Worm (Caenorhabditis elegans) whole organism, L1 larva: ENCODE results near the gene ced-8.

Experiments used
- C16A3.4 ChIP-seq: fragments of 150-350 bp; optimal IDR thresholded peaks from 2 replicates; lab custom pipeline; 2014; ENCODE audit warnings: missing biosample characterization, missing genetic modification characterization
- F16B12.6 ChIP-seq: fragments of 150-350 bp; optimal IDR thresholded peaks from 2 replicates; lab custom pipeline; 2014; ENCODE audit warnings: missing biosample characterization, missing genetic modification characterization
- aha-1 ChIP-seq: fragments of 150-350 bp; optimal IDR thresholded peaks from 2 replicates; lab custom pipeline; 2014; ENCODE audit warnings: missing biosample characterization, missing genetic modification characterization
- aly-2 ChIP-seq: fragments of 150-350 bp; optimal IDR thresholded peaks from 2 replicates; lab custom pipeline; 2014; ENCODE audit warnings: missing biosample characterization, missing genetic modification characterization
- blmp-1 ChIP-seq: fragments of 150-350 bp; optimal IDR thresholded peaks from 2 replicates; lab custom pipeline; 2014; ENCODE audit warnings: missing biosample characterization, missing genetic modification characterization
- ceh-63 ChIP-seq: fragments of 200-800 bp; sonication (Bioruptor generic); optimal IDR thresholded peaks from 2 replicates; lab custom pipeline; 2018; ENCODE audit warnings: mild to moderate bottlenecking, missing genetic modification characterization, missing compliant biosample characterization
- ceh-8 ChIP-seq: fragments of 200-800 bp; sonication (Bioruptor generic); optimal IDR thresholded peaks from 2 replicates; lab custom pipeline; 2018; ENCODE audit warnings: mild to moderate bottlenecking, missing genetic modification characterization, moderate library complexity, missing compliant biosample characterization
- ceh-82 ChIP-seq, 3 experiments: fragments of 150-350 bp in 1 of 3; sonication (generic microtip) in 2 of 3; optimal IDR thresholded peaks; 2 replicates each; lab custom pipeline; 2014 to 2017; ENCODE audit warnings: missing biosample characterization in 3 of 3, missing genetic modification characterization in 3 of 3
- ceh-90 ChIP-seq: sonication (generic microtip); optimal IDR thresholded peaks from 2 replicates; lab custom pipeline; 2016; ENCODE audit warnings: missing genetic modification characterization, missing compliant biosample characterization
- ces-1 ChIP-seq: fragments of 150-350 bp; optimal IDR thresholded peaks from 2 replicates; lab custom pipeline; 2014; ENCODE audit warnings: missing biosample characterization, missing genetic modification reagents, missing genetic modification characterization
- efl-1 ChIP-seq, 4 experiments: fragments of 150-350 bp; optimal IDR thresholded peaks in 3 of 4; peaks in 1 of 4; 1 replicate in 1 of 4; 2 replicates in 3 of 4; lab custom pipeline; 2014; ENCODE audit warnings: missing biosample characterization in 2 of 4, missing genetic modification characterization in 2 of 4, missing genetic modification reagents in 2 of 4
- efl-3 ChIP-seq: fragments of 200-800 bp; sonication (Bioruptor generic); optimal IDR thresholded peaks from 2 replicates; lab custom pipeline; 2018; ENCODE audit warnings: mild to moderate bottlenecking, missing genetic modification characterization, missing compliant biosample characterization
- egl-13 ChIP-seq: sonication (generic microtip); optimal IDR thresholded peaks from 2 replicates; lab custom pipeline; 2016; ENCODE audit warnings: missing genotype, missing genetic modification reagents, missing genetic modification characterization, missing compliant biosample characterization
- egl-27 ChIP-seq, 2 experiments: fragments of 150-350 bp in 1 of 2; sonication (generic microtip); optimal IDR thresholded peaks; 3 replicates each; lab custom pipeline; 2017 to 2018; ENCODE audit warnings: missing biosample characterization in 2 of 2, missing genetic modification characterization in 2 of 2, missing genetic modification reagents in 2 of 2
- elt-3 ChIP-seq, 6 experiments: fragments of 150-350 bp in 1 of 6; sonication (generic microtip); optimal IDR thresholded peaks; 2 replicates each; lab custom pipeline; 2017 to 2018; ENCODE audit warnings: missing biosample characterization in 6 of 6, missing genetic modification characterization in 6 of 6, inconsistent platforms in 1 of 6
- fkh-10 ChIP-seq: sonication (generic microtip); optimal IDR thresholded peaks from 2 replicates; lab custom pipeline; 2017; ENCODE audit warnings: missing biosample characterization, missing genetic modification reagents, missing genetic modification characterization
- fkh-8 ChIP-seq: sonication (generic microtip); optimal IDR thresholded peaks from 2 replicates; lab custom pipeline; 2016; ENCODE audit warnings: mild to moderate bottlenecking, missing genetic modification characterization, missing compliant biosample characterization
- grh-1 ChIP-seq: fragments of 200-800 bp; sonication (Bioruptor generic); IDR thresholded peaks from 2 replicates; pipeline ENCODE4 v1.3.6; 2022; ENCODE audit warnings: missing genetic modification reagents, missing genetic modification characterization, missing compliant biosample characterization
- hlh-17 ChIP-seq: fragments of 200-800 bp; sonication (Bioruptor generic); optimal IDR thresholded peaks from 2 replicates; lab custom pipeline; 2018; ENCODE audit warnings: missing genetic modification characterization, mild to moderate bottlenecking, missing compliant biosample characterization, moderate library complexity, borderline replicate concordance
- hpl-2 ChIP-seq: fragments of 150-350 bp; optimal IDR thresholded peaks from 2 replicates; lab custom pipeline; 2014; ENCODE audit warnings: missing biosample characterization, missing genetic modification reagents, missing genetic modification characterization
- isw-1 ChIP-seq: fragments of 200-800 bp; sonication (Bioruptor generic); IDR thresholded peaks from 2 replicates; pipeline ENCODE4 v1.3.6; 2022; ENCODE audit warnings: missing genetic modification characterization, missing compliant biosample characterization
- lin-13 ChIP-seq: fragments of 150-350 bp; optimal IDR thresholded peaks from 2 replicates; lab custom pipeline; 2014; ENCODE audit warnings: missing biosample characterization, missing genetic modification reagents, missing genetic modification characterization
- lin-15B ChIP-seq: fragments of 150-350 bp; sonication (generic microtip); optimal IDR thresholded peaks from 3 replicates; lab custom pipeline; 2014; ENCODE audit warnings: missing biosample characterization, missing genetic modification characterization
- lin-35 ChIP-seq, 2 experiments: fragments of 150-350 bp; optimal IDR thresholded peaks; 2 replicates each; lab custom pipeline; 2014; ENCODE audit warnings: missing biosample characterization in 2 of 2, missing genetic modification characterization in 2 of 2, missing genetic modification reagents in 2 of 2
- lir-3 ChIP-seq: sonication (generic microtip); optimal IDR thresholded peaks from 2 replicates; lab custom pipeline; 2016; ENCODE audit warnings: mild to moderate bottlenecking, missing genetic modification characterization, moderate library complexity, missing compliant biosample characterization; ENCODE audit not compliant: poor library complexity
- mab-9 ChIP-seq: fragments of 200-800 bp; sonication (Bioruptor generic); IDR thresholded peaks from 2 replicates; pipeline ENCODE4 v1.3.6; 2022; ENCODE audit warnings: missing genetic modification reagents, missing genetic modification characterization, missing compliant biosample characterization
- mdl-1 ChIP-seq, 2 experiments: fragments of 150-350 bp; optimal IDR thresholded peaks; 2 replicates each; lab custom pipeline; 2014 to 2017; ENCODE audit warnings: missing biosample characterization in 2 of 2, missing genetic modification characterization in 2 of 2, inconsistent platforms in 1 of 2
- mef-2 ChIP-seq: fragments of 150-350 bp; optimal IDR thresholded peaks from 2 replicates; lab custom pipeline; 2014; ENCODE audit warnings: missing biosample characterization, missing genetic modification characterization
- mep-1 ChIP-seq: fragments of 150-350 bp; optimal IDR thresholded peaks from 2 replicates; lab custom pipeline; 2014; ENCODE audit warnings: missing biosample characterization, missing genetic modification characterization
- nhr-20 ChIP-seq: sonication (generic microtip); optimal IDR thresholded peaks from 2 replicates; lab custom pipeline; 2016; ENCODE audit warnings: mild to moderate bottlenecking, missing genetic modification characterization, missing compliant biosample characterization
- nhr-28 ChIP-seq: fragments of 150-350 bp; optimal IDR thresholded peaks from 2 replicates; lab custom pipeline; 2014; ENCODE audit warnings: missing biosample characterization, missing genetic modification characterization
- nhr-47 ChIP-seq: sonication (generic microtip); optimal IDR thresholded peaks from 2 replicates; lab custom pipeline; 2016; ENCODE audit warnings: mild to moderate bottlenecking, missing genetic modification characterization, moderate library complexity, missing compliant biosample characterization
- nhr-76 ChIP-seq: sonication (generic microtip); optimal IDR thresholded peaks from 2 replicates; lab custom pipeline; 2017; ENCODE audit warnings: missing biosample characterization, missing genetic modification characterization
- nhr-77 ChIP-seq: fragments of 150-350 bp; optimal IDR thresholded peaks from 2 replicates; lab custom pipeline; 2014; ENCODE audit warnings: missing biosample characterization, missing genetic modification characterization
- nhr-90 ChIP-seq: sonication (generic microtip); optimal IDR thresholded peaks from 2 replicates; lab custom pipeline; 2016; ENCODE audit warnings: mild to moderate bottlenecking, missing genetic modification characterization, missing compliant biosample characterization; ENCODE audit not compliant: poor library complexity
- pag-3 ChIP-seq: sonication (generic microtip); optimal IDR thresholded peaks from 2 replicates; lab custom pipeline; 2017; ENCODE audit warnings: missing genetic modification characterization, mild to moderate bottlenecking, missing compliant biosample characterization, antibody characterized with exemption, borderline replicate concordance; ENCODE audit not compliant: insufficient read depth
- pqm-1 ChIP-seq: sonication (generic microtip); optimal IDR thresholded peaks from 3 replicates; lab custom pipeline; 2017; ENCODE audit warnings: missing biosample characterization, missing genetic modification characterization
- rnt-1 ChIP-seq: sonication (generic microtip); optimal IDR thresholded peaks from 2 replicates; lab custom pipeline; 2016; ENCODE audit warnings: mild to moderate bottlenecking, missing genetic modification characterization, moderate library complexity, missing compliant biosample characterization
- snpc-4 ChIP-seq: fragments of 150-350 bp; optimal IDR thresholded peaks from 2 replicates; lab custom pipeline; 2014; ENCODE audit warnings: missing biosample characterization, missing genetic modification characterization
- sox-4 ChIP-seq: sonication (generic microtip); optimal IDR thresholded peaks from 2 replicates; lab custom pipeline; 2016; ENCODE audit warnings: missing genetic modification characterization, missing compliant biosample characterization
- swsn-7 ChIP-seq: sonication (generic microtip); optimal IDR thresholded peaks from 2 replicates; lab custom pipeline; 2016; ENCODE audit warnings: missing genetic modification characterization, missing compliant biosample characterization
- tbx-2 ChIP-seq: sonication (generic microtip); optimal IDR thresholded peaks from 2 replicates; lab custom pipeline; 2016; ENCODE audit warnings: missing genetic modification characterization, missing compliant biosample characterization
- unc-130 ChIP-seq: fragments of 150-350 bp; optimal IDR thresholded peaks from 2 replicates; lab custom pipeline; 2017; ENCODE audit warnings: missing biosample characterization, missing genetic modification characterization, inconsistent platforms
- unc-62 ChIP-seq: fragments of 150-350 bp; optimal IDR thresholded peaks from 2 replicates; lab custom pipeline; 2014; ENCODE audit warnings: missing biosample characterization, missing genetic modification reagents, missing genetic modification characterization
- vab-15 ChIP-seq: sonication (generic microtip); optimal IDR thresholded peaks from 2 replicates; lab custom pipeline; 2017; ENCODE audit warnings: missing genotype, mild to moderate bottlenecking, missing genetic modification characterization, missing compliant biosample characterization
- xbp-1 ChIP-seq: sonication (generic microtip); optimal IDR thresholded peaks from 2 replicates; lab custom pipeline; 2016; ENCODE audit warnings: missing genetic modification characterization, missing compliant biosample characterization
- zip-4 ChIP-seq: fragments of 200-800 bp; sonication (Bioruptor generic); optimal IDR thresholded peaks from 2 replicates; lab custom pipeline; 2018; ENCODE audit warnings: mild to moderate bottlenecking, missing genetic modification characterization, moderate library complexity, missing compliant biosample characterization
- ztf-11 ChIP-seq, 2 experiments: sonication (generic microtip); optimal IDR thresholded peaks; 2 replicates each; lab custom pipeline; 2016 to 2017; ENCODE audit warnings: missing genetic modification characterization in 2 of 2, missing biosample characterization in 1 of 2, missing compliant biosample characterization in 1 of 2
- ztf-4 ChIP-seq: fragments of 150-350 bp; optimal IDR thresholded peaks from 2 replicates; lab custom pipeline; 2014; ENCODE audit warnings: missing biosample characterization, missing genetic modification characterization

Gene ced-8

DNA sequence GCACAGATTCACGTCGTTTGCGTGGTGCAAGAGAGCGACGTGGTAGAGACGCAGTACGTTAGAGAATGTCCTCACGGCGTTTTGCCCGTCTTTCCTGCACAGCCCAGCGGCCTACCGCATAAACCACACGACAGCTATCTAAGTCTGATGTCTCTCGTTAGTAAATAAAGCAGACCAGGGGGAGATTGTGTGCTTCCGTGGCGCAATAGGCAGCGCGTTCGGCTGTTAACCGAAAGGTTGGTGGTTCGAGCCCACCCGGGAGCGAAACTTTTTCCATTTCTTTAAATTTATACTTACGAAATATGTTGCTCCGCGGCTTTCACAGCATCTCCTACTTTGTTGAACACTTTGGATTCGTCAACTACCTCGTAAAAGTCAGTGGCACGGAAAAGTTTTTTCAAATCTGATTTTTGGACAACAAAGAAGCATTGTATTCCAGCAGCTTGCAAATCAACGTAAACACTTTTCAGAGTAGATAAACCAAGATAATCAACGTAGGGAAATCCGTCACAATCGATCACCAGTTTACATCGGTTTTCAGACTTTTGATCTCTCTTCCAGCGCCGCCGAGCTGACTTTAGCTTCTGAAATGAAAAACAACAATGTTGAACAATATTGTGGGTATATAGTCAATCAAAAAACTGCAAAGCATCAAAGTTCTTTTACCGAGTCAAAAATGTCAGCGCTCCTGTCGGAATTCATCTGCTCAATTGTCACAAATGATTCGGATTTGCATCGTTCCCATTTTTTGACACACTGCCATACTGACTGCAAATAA lies 12.2 kb downstream of the ced-8 start (continued):
- TF ChIP-seq unc-130 (tag; lab: Kevin White, UChicago) (no peak), mdl-1 (tag; optimal IDR thresholded peaks at IDR 0.05; lab: Kevin White, UChicago) (peak in 1 of 2 experiments; percentile 81), nhr-77 (tag; lab: Kevin White, UChicago) (peak; percentile 75), ceh-82 (tag; optimal IDR thresholded peaks at IDR 0.05; lab: Kevin White, UChicago) (peak; percentile 60 to 83 (median 74)), mep-1 (tag; lab: Kevin White, UChicago) (peak; percentile 81), F16B12.6 (tag; lab: Kevin White, UChicago) (no peak), ztf-4 (peak; percentile 83), nhr-47 (tag; lab: Kevin White, UChicago) (peak; percentile 96), grh-1 (peak; percentile 77), nhr-20 (tag; lab: Kevin White, UChicago) (peak; percentile 94), isw-1 (GFP tag; lab: Robert Waterston, UW) (peak; percentile 86), hpl-2 (no peak), nhr-90 (tag; lab: Kevin White, UChicago) (peak; percentile 91), zip-4 (peak; percentile 81), rnt-1 (tag; lab: Kevin White, UChicago) (peak; percentile 91), mab-9 (GFP tag; lab: Robert Waterston, UW) (peak; percentile 70), ztf-11 (tag; optimal IDR thresholded peaks at IDR 0.05; lab: Kevin White, UChicago) (peak in 1 of 2 experiments; percentile 85), ceh-8 (GFP tag; lab: Kevin White, UChicago) (peak; percentile 80), lin-15B (no peak), nhr-76 (no peak), pqm-1 (tag; lab: Kevin White, UChicago) (no peak), tbx-2 (tag; lab: Kevin White, UChicago) (peak; percentile 94), lin-13 (peak; percentile 80), aly-2 (peak; percentile 63), aha-1 (tag; lab: Kevin White, UChicago) (no peak), efl-1 (optimal IDR thresholded peaks at IDR 0.05; lab: Kevin White, UChicago) (peak; percentile 65 to 70), efl-1 (GFP tag; optimal IDR thresholded peaks at IDR 0.05 in 1 of 2; lab: Kevin White, UChicago) (peak; percentile 22 to 95), unc-62 (GFP tag; lab: Kevin White, UChicago) (no peak), xbp-1 (tag; lab: Kevin White, UChicago) (peak; percentile 88), swsn-7 (tag; lab: Kevin White, UChicago) (peak; percentile 94), fkh-8 (tag; lab: Kevin White, UChicago) (peak; percentile 94), vab-15 (tag; lab: Kevin White, UChicago) (no peak), ceh-63 (GFP tag; lab: Kevin White, UChicago) (no peak), ceh-90 (tag; lab: Kevin White, UChicago) (no peak), blmp-1 (tag; lab: Kevin White, UChicago) (peak; percentile 42), ces-1 (GFP tag; lab: Kevin White, UChicago) (no peak), pag-3 (peak; percentile 5), hlh-17 (GFP tag; lab: Kevin White, UChicago) (no peak), egl-27 (tag; optimal IDR thresholded peaks at IDR 0.05; lab: Kevin White, UChicago) (peak; percentile 69 to 73), efl-3 (peak; percentile 73), fkh-10 (GFP tag; lab: Kevin White, UChicago) (peak; percentile 93), elt-3 (tag; optimal IDR thresholded peaks at IDR 0.05; lab: Kevin White, UChicago) (peak in 3 of 6 experiments; percentile 4 to 83 (median 39)), mef-2 (peak; percentile 45), lin-35 (GFP tag; optimal IDR thresholded peaks at IDR 0.05; lab: Kevin White, UChicago) (peak; percentile 33 to 83), lir-3 (tag; lab: Kevin White, UChicago) (peak; percentile 84), snpc-4 (tag; lab: Kevin White, UChicago) (peak; percentile 49), sox-4 (tag; lab: Kevin White, UChicago) (peak; percentile 84), C16A3.4 (tag; lab: Kevin White, UChicago) (peak; percentile 88), nhr-28 (tag; lab: Kevin White, UChicago) (no peak), egl-13 (tag; lab: Kevin White, UChicago) (peak; percentile 84)
- TF ChIP-seq, all 84 proteins: peak for 58
